Worm (Caenorhabditis elegans): ENCODE data around the gene sdha-1.

The sdha-1 gene

DNA sequence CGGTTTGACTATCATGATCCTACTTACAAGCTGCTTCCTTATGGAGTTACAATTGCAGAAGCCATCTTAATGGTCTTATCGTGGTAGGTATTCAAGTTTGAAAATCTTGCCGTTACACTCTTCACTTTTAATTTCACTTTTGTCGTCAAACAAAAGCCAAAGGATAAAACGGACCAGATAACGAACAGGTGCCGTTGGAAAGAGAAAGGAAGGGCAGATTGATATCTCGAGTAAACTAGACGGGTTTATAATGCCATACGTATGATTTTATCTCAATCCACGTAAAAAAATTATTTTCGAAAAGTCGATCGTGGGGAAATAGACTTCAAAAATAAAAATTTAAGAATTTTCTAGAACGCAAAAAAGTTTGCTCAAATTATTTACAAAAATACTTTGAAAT, 8.2 kb upstream of the sdha-1 start:
- TF ChIP-seq blmp-1 (tag; optimal IDR thresholded peaks at IDR 0.05) (peak; percentile 76), ets-5 (GFP tag; IDR thresholded peaks at IDR 0.05) (no peak)

- TF ChIP-seq sox-4 (tag; optimal IDR thresholded peaks at IDR 0.05) = no peak
- TF ChIP-seq nhr-12 (tag; optimal IDR thresholded peaks at IDR 0.05) = no peak
- TF ChIP-seq efl-1 (optimal IDR thresholded peaks at IDR 0.05) = peak in 1 of 2 experiments; percentile 28
- TF ChIP-seq efl-1 (GFP tag; optimal IDR thresholded peaks at IDR 0.05 in 1 of 2) = peak in 1 of 2 experiments; percentile 21
- TF ChIP-seq ztf-4 (tag; optimal IDR thresholded peaks at IDR 0.05) = no peak
- TF ChIP-seq mdl-1 (tag; optimal IDR thresholded peaks at IDR 0.05) = peak in 1 of 2 experiments; percentile 67
- TF ChIP-seq unc-130 (tag; optimal IDR thresholded peaks at IDR 0.05) = no peak
- no peak for TF ChIP-seq F16B12.6 (tag; optimal IDR thresholded peaks at IDR 0.05)
- no peak for TF ChIP-seq elt-3 (tag; optimal IDR thresholded peaks at IDR 0.05)
- peak; percentile 31 to 55 for TF ChIP-seq lsy-2 (tag; optimal IDR thresholded peaks at IDR 0.05)
- peak; percentile 56 for TF ChIP-seq snu-23 (GFP tag; optimal IDR thresholded peaks at IDR 0.05)
- no peak for TF ChIP-seq ets-5 (GFP tag; IDR thresholded peaks at IDR 0.05)
- TF ChIP-seq ceh-82 (tag; optimal IDR thresholded peaks at IDR 0.05) = peak in 2 of 3 experiments; percentile 38 to 84
- peak; percentile 16 for TF ChIP-seq nhr-20 (tag; optimal IDR thresholded peaks at IDR 0.05)
- TF ChIP-seq dpl-1 (GFP tag; optimal IDR thresholded peaks at IDR 0.05) = peak in 2 of 3 experiments; percentile 7 to 47
- no peak for TF ChIP-seq nhr-84 (tag; optimal IDR thresholded peaks at IDR 0.05)
- TF ChIP-seq hpl-2 (GFP tag; optimal IDR thresholded peaks at IDR 0.05) = no peak
- TF ChIP-seq mep-1 (tag; optimal IDR thresholded peaks at IDR 0.05) = peak; percentile 44
- TF ChIP-seq nhr-77 (tag; optimal IDR thresholded peaks at IDR 0.05) = peak; percentile 20
- TF ChIP-seq grh-1 (GFP tag; IDR thresholded peaks at IDR 0.05) = no peak
- TF ChIP-seq pax-3 (tag; optimal IDR thresholded peaks at IDR 0.05) = no peak
- no peak for TF ChIP-seq alr-1 (tag; optimal IDR thresholded peaks at IDR 0.05; ENCODE audit: borderline replicate concordance)
- no peak for TF ChIP-seq nhr-90 (tag; optimal IDR thresholded peaks at IDR 0.05; ENCODE audit: poor library complexity)
- TF ChIP-seq nhr-11 (tag; optimal IDR thresholded peaks at IDR 0.05) = no peak
- no peak for TF ChIP-seq sup-37 (GFP tag; optimal IDR thresholded peaks at IDR 0.05)
- TF ChIP-seq lin-39 (tag; optimal IDR thresholded peaks at IDR 0.05) = no peak
- TF ChIP-seq zag-1 (tag; optimal IDR thresholded peaks at IDR 0.05) = no peak
- peak; percentile 46 for TF ChIP-seq xbp-1 (tag; optimal IDR thresholded peaks at IDR 0.05)
- peak; percentile 32 for TF ChIP-seq tbx-2 (tag; optimal IDR thresholded peaks at IDR 0.05)
- no peak for TF ChIP-seq hlh-17 (GFP tag; optimal IDR thresholded peaks at IDR 0.05; ENCODE audit: borderline replicate concordance)
- TF ChIP-seq nhr-19 (GFP tag; conservative IDR thresholded peaks at IDR 0.05) = peak; percentile 33; the same call in 1 of the 2 replicates
- no peak for TF ChIP-seq aha-1 (tag; optimal IDR thresholded peaks at IDR 0.05)
- TF ChIP-seq mab-9 (GFP tag; IDR thresholded peaks at IDR 0.05) = no peak
- no peak for TF ChIP-seq unc-98 (GFP tag; IDR thresholded peaks at IDR 0.05)
- no peak for TF ChIP-seq ces-1 (GFP tag; optimal IDR thresholded peaks at IDR 0.05)
- no peak for TF ChIP-seq irx-1 (tag; optimal IDR thresholded peaks at IDR 0.05)
- no peak for TF ChIP-seq lir-3 (tag; optimal IDR thresholded peaks at IDR 0.05; ENCODE audit: poor library complexity)
- TF ChIP-seq fkh-8 (tag; optimal IDR thresholded peaks at IDR 0.05) = peak; percentile 49
- TF ChIP-seq nhr-47 (tag; optimal IDR thresholded peaks at IDR 0.05) = peak; percentile 44
- no peak for TF ChIP-seq ama-1 (optimal IDR thresholded peaks at IDR 0.05)
- TF ChIP-seq swsn-7 (tag; optimal IDR thresholded peaks at IDR 0.05) = peak; percentile 41
- TF ChIP-seq fos-1 (tag; optimal IDR thresholded peaks at IDR 0.05) = no peak
- peak; percentile 72 for TF ChIP-seq lin-14 (GFP tag; optimal IDR thresholded peaks at IDR 0.05)
- TF ChIP-seq rnt-1 (tag; optimal IDR thresholded peaks at IDR 0.05) = peak; percentile 59
- TF ChIP-seq nhr-85 (tag) = no peak
- peak; percentile 66 for TF ChIP-seq nhr-71 (tag; optimal IDR thresholded peaks at IDR 0.05)
- peak; percentile 26 to 41 for TF ChIP-seq lin-35 (GFP tag; optimal IDR thresholded peaks at IDR 0.05)
- TF ChIP-seq nhr-237 (tag; optimal IDR thresholded peaks at IDR 0.05) = no peak
- TF ChIP-seq blmp-1 (tag; optimal IDR thresholded peaks at IDR 0.05) = peak; percentile 48
- TF ChIP-seq C16A3.4 (tag; optimal IDR thresholded peaks at IDR 0.05) = peak; percentile 57
- TF ChIP-seq unc-30 (tag; optimal IDR thresholded peaks at IDR 0.05) = no peak
These were observed 6.0 kb upstream of the sdha-1 start, which contains the start of gene dhhc-14 for ce11 chrX:8551687-8552327. TSS of gene dhhc-14 (plus strand) at chrX:8552277.
